Fruit fly (Drosophila melanogaster): ENCODE measurements around the gene CG3308.
A peak's percentile ranks its signal among the peaks of the same experiment; 100 is the strongest.

The CG3308 gene

dm6 chr3R:21246492-21247061, 27.0 kb downstream of the CG3308 start, which contains the start of gene ETHR (continued):
- TF ChIP-seq nau (GFP tag; optimal IDR thresholded peaks at IDR 0.05) = peak; percentile 4

DNA sequence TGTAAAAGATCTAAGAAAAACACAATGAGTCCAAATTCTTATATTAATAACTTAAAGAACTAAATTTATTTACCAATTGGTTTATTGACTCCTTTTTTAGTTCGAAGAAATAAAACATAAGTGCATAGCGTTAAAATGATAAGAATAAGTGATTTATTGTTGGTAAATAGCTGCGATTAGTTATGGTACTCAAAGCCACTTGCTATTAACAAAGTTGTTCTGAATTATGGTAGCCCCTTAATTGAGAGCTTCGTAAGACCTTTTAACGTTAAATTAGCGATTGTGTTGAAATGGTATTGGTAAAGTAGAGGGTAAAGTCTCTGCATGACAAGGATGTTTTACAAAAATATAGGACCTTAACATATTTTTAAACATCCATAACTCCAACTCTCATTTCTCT, 27.8 kb downstream of the CG3308 start:
- no peak for TF ChIP-seq pzg (GFP tag; optimal IDR thresholded peaks at IDR 0.05)
- no peak for TF ChIP-seq Poxn (GFP tag; IDR thresholded peaks at IDR 0.05)
- 0 out of 3 replicates have a peak, but pooled peaks have one; percentile 17 for TF ChIP-seq vnd (GFP tag; IDR thresholded peaks at IDR 0.05; ENCODE audit: partially characterized antibody)
- TF ChIP-seq exex (tag; optimal IDR thresholded peaks at IDR 0.05) = peak; percentile 96
- no peak for TF ChIP-seq CG9727 (GFP tag; optimal IDR thresholded peaks at IDR 0.05)
- TF ChIP-seq Vsx1 (GFP tag; optimal IDR thresholded peaks at IDR 0.05) = peak; percentile 22
- no peak for TF ChIP-seq Myb (GFP tag; optimal IDR thresholded peaks at IDR 0.05)
- peak; percentile 48 for TF ChIP-seq Hey (tag; optimal IDR thresholded peaks at IDR 0.05)

- TF ChIP-seq Hmx (GFP tag; optimal IDR thresholded peaks at IDR 0.05) (no peak), pho (GFP tag; optimal IDR thresholded peaks at IDR 0.05) (no peak), CG3726 (GFP tag; IDR thresholded peaks at IDR 0.05) (no peak), onecut (GFP tag; IDR thresholded peaks at IDR 0.05) (no peak), aop (GFP tag; IDR thresholded peaks at IDR 0.05) (no peak), exex (tag; optimal IDR thresholded peaks at IDR 0.05) (peak; percentile 87), sug (tag; optimal IDR thresholded peaks at IDR 0.05) (peak; percentile 1), sd (tag; optimal IDR thresholded peaks at IDR 0.05) (peak; percentile 20), CG17612 (GFP tag; IDR thresholded peaks at IDR 0.05) (no peak), tap (tag; optimal IDR thresholded peaks at IDR 0.05) (no peak), danr (GFP tag; IDR thresholded peaks at IDR 0.05) (no peak)
Observed at dm6 chr3R:21242318-21242717, 31.3 kb downstream of the CG3308 start, which contains the start of gene CG5892. TSS of gene CG5892 (plus strand) at chr3R:21242618.

- TF ChIP-seq CG18599 (GFP tag; optimal IDR thresholded peaks at IDR 0.05) = no peak
- TF ChIP-seq grn (GFP tag; optimal IDR thresholded peaks at IDR 0.05) = peak; percentile 73
- TF ChIP-seq exex (tag; optimal IDR thresholded peaks at IDR 0.05) = peak; percentile 61
- no peak for TF ChIP-seq CG3281 (GFP tag; optimal IDR thresholded peaks at IDR 0.05)
- peak; percentile 50; the same call in 1 of the 2 replicates for TF ChIP-seq Awh (GFP tag; IDR thresholded peaks at IDR 0.05)
- TF ChIP-seq chinmo (GFP tag; IDR thresholded peaks at IDR 0.05; ENCODE audit: partially characterized antibody) = 0 out of 4 replicates have a peak, but pooled peaks have one; percentile 30
Observed at dm6 chr3R:21241332-21241731, 32.3 kb downstream of the CG3308 start.

dm6 chr3R:21237099-21237498, 36.5 kb downstream of the CG3308 start, which contains the start of gene e:
TSS of gene e (minus strand) at chr3R:21237177.
- no peak for TF ChIP-seq p53 (GFP tag; optimal IDR thresholded peaks at IDR 0.05)
- no peak for TF ChIP-seq salm (tag; optimal IDR thresholded peaks at IDR 0.05)
- no peak for TF ChIP-seq Asciz (GFP tag; optimal IDR thresholded peaks at IDR 0.05)
- no peak for TF ChIP-seq CG2678 (tag; optimal IDR thresholded peaks at IDR 0.05)
- TF ChIP-seq Awh (GFP tag; IDR thresholded peaks at IDR 0.05) = no peak
- no peak for TF ChIP-seq Fer3 (tag; optimal IDR thresholded peaks at IDR 0.05)
- no peak for TF ChIP-seq CG34376 (GFP tag; optimal IDR thresholded peaks at IDR 0.05)
- no peak for TF ChIP-seq caup (GFP tag; optimal IDR thresholded peaks at IDR 0.05; ENCODE audit: severe bottlenecking)
- no peak for TF ChIP-seq Dll (GFP tag; IDR thresholded peaks at IDR 0.05; ENCODE audit: partially characterized antibody)
- TF ChIP-seq gcm (GFP tag; optimal IDR thresholded peaks at IDR 0.05) = peak; percentile 72
- peak; percentile 72 for TF ChIP-seq Neu2 (GFP tag; optimal IDR thresholded peaks at IDR 0.05; ENCODE audit: borderline replicate concordance)
- TF ChIP-seq jumu (GFP tag; optimal IDR thresholded peaks at IDR 0.05) = no peak
- TF ChIP-seq CG30431 (GFP tag; optimal IDR thresholded peaks at IDR 0.05) = no peak
- TF ChIP-seq hbn (GFP tag; IDR thresholded peaks at IDR 0.05; ENCODE audit: partially characterized antibody) = no peak
- TF ChIP-seq Fer2 (tag; optimal IDR thresholded peaks at IDR 0.05) = no peak
- no peak for TF ChIP-seq CG9727 (GFP tag; optimal IDR thresholded peaks at IDR 0.05)
- no peak for TF ChIP-seq Pdp1 (GFP tag; optimal IDR thresholded peaks at IDR 0.05)
- no peak for TF ChIP-seq trem (tag; optimal IDR thresholded peaks at IDR 0.05)
- TF ChIP-seq CG33557 (GFP tag; optimal IDR thresholded peaks at IDR 0.05) = no peak
- no peak for TF ChIP-seq sqz (GFP tag; optimal IDR thresholded peaks at IDR 0.05)
- no peak for TF ChIP-seq CG2120 (GFP tag; optimal IDR thresholded peaks at IDR 0.05)
